Comparison of ENCODE assay signal across 2 fruit fly cellular contexts in genomic region chr2L:20690055-20690454, dm6.
A peak's percentile ranks its signal among the peaks of the same experiment; 100 is the strongest.
TF ChIP-seq lines count a peak whose summit lies in the region.

No protein-coding gene starts in this region.

TF ChIP-seq in whole organism, pupa, 21 proteins besides CTCF, POLR2A, EP300 and RAD21:
- TF ChIP-seq CG4496 (GFP tag; IDR thresholded peaks at IDR 0.05; lab: Robert Waterston, UW): 0 out of 3 replicates have a peak, but pooled peaks have one; percentile 18
- no peak for TF ChIP-seq Pif1B (GFP tag; optimal IDR thresholded peaks at IDR 0.05; lab: Kevin White, UChicago)

TF ChIP-seq in whole organism, wandering third instar larva, 38 proteins besides CTCF, POLR2A, EP300 and RAD21:
- TF ChIP-seq Dfd (GFP tag; optimal IDR thresholded peaks at IDR 0.05; lab: Kevin White, UChicago) (peak; percentile 91), Abd-B (GFP tag; optimal IDR thresholded peaks at IDR 0.05; lab: Kevin White, UChicago) (no peak)
